Worm (Caenorhabditis elegans) whole organism, young adult: ENCODE data around the gene R02E4.3.

Experiments
- B0261.1 ChIP-seq: sonication (generic microtip); optimal IDR thresholded peaks from 2 replicates; lab custom pipeline; 2016; ENCODE audit warnings: mild to moderate bottlenecking, missing genetic modification characterization, moderate library complexity, missing compliant biosample characterization
- C06A6.2 ChIP-seq: fragments of 200-800 bp; sonication (Bioruptor generic); conservative IDR thresholded peaks from 2 replicates; pipeline ENCODE4 v1.3.6; 2022; ENCODE audit warnings: missing genetic modification characterization, missing compliant biosample characterization
- D2030.7 ChIP-seq: fragments of 200-800 bp; sonication (Bioruptor generic); IDR thresholded peaks from 2 replicates; pipeline ENCODE4 v1.3.6; 2022; ENCODE audit warnings: missing genetic modification reagents, missing genetic modification characterization, missing compliant biosample characterization
- F23B12.7 ChIP-seq: sonication (generic microtip); optimal IDR thresholded peaks from 2 replicates; lab custom pipeline; 2017; ENCODE audit warnings: missing genetic modification characterization, mild to moderate bottlenecking, missing compliant biosample characterization, antibody characterized with exemption, moderate library complexity; ENCODE audit not compliant: insufficient read depth
- F49E8.2 ChIP-seq: sonication (generic microtip); optimal IDR thresholded peaks from 3 replicates; lab custom pipeline; 2017; ENCODE audit warnings: missing genetic modification characterization, mild to moderate bottlenecking, missing compliant biosample characterization, antibody characterized with exemption, moderate library complexity; ENCODE audit not compliant: insufficient read depth
- F57C9.4 ChIP-seq: sonication (generic microtip); optimal IDR thresholded peaks from 2 replicates; lab custom pipeline; 2017; ENCODE audit warnings: mild to moderate bottlenecking, missing genetic modification characterization, missing compliant biosample characterization
- T07F8.4 ChIP-seq: sonication (generic microtip); optimal IDR thresholded peaks from 2 replicates; lab custom pipeline; 2016; ENCODE audit warnings: mild to moderate bottlenecking, missing genetic modification characterization, moderate library complexity, missing compliant biosample characterization
- Y53F4B.3 ChIP-seq: fragments of 200-800 bp; sonication (Bioruptor generic); IDR thresholded peaks from 2 replicates; pipeline ENCODE4 v1.3.6; 2022; ENCODE audit warnings: missing genetic modification reagents, missing genetic modification characterization, missing compliant biosample characterization
- Y53G8AR.9 ChIP-seq: fragments of 200-800 bp; sonication (Bioruptor generic); conservative IDR thresholded peaks from 2 replicates; pipeline ENCODE4 v1.3.6; 2022; ENCODE audit warnings: missing genetic modification reagents, missing genetic modification characterization, missing compliant biosample characterization
- Y56A3A.18 ChIP-seq: fragments of 200-800 bp; sonication (Bioruptor generic); IDR thresholded peaks from 2 replicates; pipeline ENCODE4 v1.3.6; 2022; ENCODE audit warnings: missing genetic modification reagents, missing genetic modification characterization, missing compliant biosample characterization
- Y95B8A.8 ChIP-seq: fragments of 200-800 bp; sonication (Bioruptor generic); IDR thresholded peaks from 2 replicates; pipeline ENCODE4 v1.3.6; 2022; ENCODE audit warnings: missing genetic modification reagents, missing genetic modification characterization, missing compliant biosample characterization
- akir-1 ChIP-seq: fragments of 200-800 bp; sonication (Bioruptor generic); optimal IDR thresholded peaks from 2 replicates; lab custom pipeline; 2018; ENCODE audit warnings: mild to moderate bottlenecking, missing genetic modification characterization, moderate library complexity, missing compliant biosample characterization
- aptf-2 ChIP-seq: fragments of 200-800 bp; sonication (Bioruptor generic); conservative IDR thresholded peaks from 2 replicates; pipeline ENCODE4 v1.3.6; 2022; ENCODE audit warnings: missing genetic modification reagents, missing genetic modification characterization, missing compliant biosample characterization
- aptf-3 ChIP-seq: fragments of 200-800 bp; sonication (Bioruptor generic); IDR thresholded peaks from 2 replicates; pipeline ENCODE4 v1.3.6; 2022; ENCODE audit warnings: missing genetic modification characterization, missing compliant biosample characterization
- athp-1 ChIP-seq: sonication (generic microtip); optimal IDR thresholded peaks from 2 replicates; lab custom pipeline; 2017; ENCODE audit warnings: mild to moderate bottlenecking, missing genetic modification characterization, missing compliant biosample characterization
- attf-3 ChIP-seq: fragments of 200-800 bp; sonication (Bioruptor generic); conservative IDR thresholded peaks from 2 replicates; pipeline ENCODE4 v1.3.6; 2022; ENCODE audit warnings: missing genetic modification reagents, missing genetic modification characterization, missing compliant biosample characterization
- ceh-40 ChIP-seq: fragments of 200-800 bp; sonication (Bioruptor generic); IDR thresholded peaks from 2 replicates; pipeline ENCODE4 v1.3.6; 2022; ENCODE audit warnings: missing genetic modification characterization, missing compliant biosample characterization
- ceh-58 ChIP-seq: fragments of 200-800 bp; sonication (Bioruptor generic); IDR thresholded peaks from 2 replicates; pipeline ENCODE4 v1.3.6; 2022; ENCODE audit warnings: missing genetic modification characterization, missing compliant biosample characterization
- ets-4 ChIP-seq: fragments of 200-800 bp; sonication (Bioruptor generic); optimal IDR thresholded peaks from 2 replicates; lab custom pipeline; 2018; ENCODE audit warnings: mild to moderate bottlenecking, missing genetic modification characterization, missing compliant biosample characterization
- hmg-20 ChIP-seq: fragments of 200-800 bp; sonication (Bioruptor generic); IDR thresholded peaks from 2 replicates; pipeline ENCODE4 v1.3.6; 2022; ENCODE audit warnings: missing genetic modification reagents, missing genetic modification characterization, missing compliant biosample characterization
- hrde-1 ChIP-seq: sonication (generic microtip); optimal IDR thresholded peaks from 2 replicates; lab custom pipeline; 2016; ENCODE audit warnings: missing genetic modification characterization, mild to moderate bottlenecking, missing compliant biosample characterization, moderate library complexity, missing genotype, missing genetic modification reagents, borderline replicate concordance
- lin-26 ChIP-seq: fragments of 200-800 bp; sonication (Bioruptor generic); IDR thresholded peaks from 2 replicates; pipeline ENCODE4 v1.3.6; 2022; ENCODE audit warnings: missing genetic modification reagents, missing genetic modification characterization, missing compliant biosample characterization
- lin-54 ChIP-seq: fragments of 200-800 bp; sonication (Bioruptor generic); optimal IDR thresholded peaks from 2 replicates; lab custom pipeline; 2018; ENCODE audit warnings: mild to moderate bottlenecking, missing genetic modification characterization, missing compliant biosample characterization
- lsl-1 ChIP-seq: fragments of 200-800 bp; sonication (Bioruptor generic); optimal IDR thresholded peaks from 2 replicates; lab custom pipeline; 2018; ENCODE audit warnings: mild to moderate bottlenecking, missing genetic modification characterization, moderate library complexity, missing compliant biosample characterization
- madf-10 ChIP-seq: sonication (generic microtip); optimal IDR thresholded peaks from 2 replicates; lab custom pipeline; 2016; ENCODE audit warnings: mild to moderate bottlenecking, missing genetic modification characterization, missing compliant biosample characterization
- madf-6 ChIP-seq: fragments of 200-800 bp; sonication (Bioruptor generic); IDR thresholded peaks from 2 replicates; pipeline ENCODE4 v1.3.6; 2022; ENCODE audit warnings: missing genetic modification reagents, missing genetic modification characterization, missing compliant biosample characterization
- mcd-1 ChIP-seq: fragments of 200-800 bp; sonication (Bioruptor generic); IDR thresholded peaks from 2 replicates; pipeline ENCODE4 v1.3.6; 2022; ENCODE audit warnings: missing genetic modification reagents, missing genetic modification characterization, missing compliant biosample characterization
- mel-28 ChIP-seq: sonication (generic microtip); optimal IDR thresholded peaks from 2 replicates; lab custom pipeline; 2016; ENCODE audit warnings: borderline replicate concordance, mild to moderate bottlenecking, missing genetic modification characterization, missing compliant biosample characterization
- mxl-1 ChIP-seq: sonication (generic microtip); optimal IDR thresholded peaks from 2 replicates; lab custom pipeline; 2016; ENCODE audit warnings: missing genetic modification characterization, missing compliant biosample characterization
- nfya-1 ChIP-seq: sonication (generic microtip); optimal IDR thresholded peaks from 2 replicates; lab custom pipeline; 2017; ENCODE audit warnings: antibody characterized with exemption, missing compliant biosample characterization, missing genetic modification characterization, borderline replicate concordance; ENCODE audit not compliant: insufficient read depth
- nhr-179 ChIP-seq: sonication (generic microtip); optimal IDR thresholded peaks from 2 replicates; lab custom pipeline; 2016; ENCODE audit warnings: mild to moderate bottlenecking, missing genetic modification characterization, missing compliant biosample characterization
- nhr-27 ChIP-seq: fragments of 200-800 bp; sonication (Bioruptor generic); optimal IDR thresholded peaks from 2 replicates; lab custom pipeline; 2018; ENCODE audit warnings: mild to moderate bottlenecking, missing genetic modification characterization, moderate library complexity, missing compliant biosample characterization
- nhr-80 ChIP-seq: sonication (generic microtip); optimal IDR thresholded peaks from 2 replicates; lab custom pipeline; 2016; ENCODE audit warnings: missing genetic modification characterization, missing compliant biosample characterization
- pha-4 ChIP-seq: fragments of 150-350 bp; sonication (generic microtip); optimal IDR thresholded peaks from 2 replicates; lab custom pipeline; 2014; ENCODE audit warnings: missing biosample characterization, missing genetic modification reagents, missing genetic modification characterization
- rcor-1 ChIP-seq: fragments of 200-800 bp; sonication (Bioruptor generic); IDR thresholded peaks from 2 replicates; pipeline ENCODE4 v1.3.6; 2022; ENCODE audit warnings: missing genetic modification reagents, missing genetic modification characterization, missing compliant biosample characterization
- snpc-1.1 ChIP-seq: sonication (generic microtip); optimal IDR thresholded peaks from 2 replicates; lab custom pipeline; 2017; ENCODE audit warnings: missing genetic modification characterization, mild to moderate bottlenecking, missing compliant biosample characterization, antibody characterized with exemption, moderate library complexity, missing genotype, missing genetic modification reagents; ENCODE audit not compliant: insufficient read depth
- snpc-1.3 ChIP-seq: sonication (generic microtip); optimal IDR thresholded peaks from 2 replicates; lab custom pipeline; 2017; ENCODE audit warnings: missing genetic modification characterization, mild to moderate bottlenecking, missing compliant biosample characterization, antibody characterized with exemption, moderate library complexity, missing genotype, missing genetic modification reagents; ENCODE audit not compliant: insufficient read depth
- tbp1 ChIP-seq: fragments of 200-800 bp; sonication (Bioruptor generic); optimal IDR thresholded peaks from 2 replicates; lab custom pipeline; 2018; ENCODE audit warnings: mild to moderate bottlenecking, missing genetic modification characterization, missing compliant biosample characterization
- tbx-9 ChIP-seq: sonication (generic microtip); optimal IDR thresholded peaks from 2 replicates; lab custom pipeline; 2016; ENCODE audit warnings: borderline replicate concordance, missing genetic modification characterization, inconsistent platforms, missing compliant biosample characterization
- tlf-1 ChIP-seq: fragments of 200-800 bp; sonication (Bioruptor generic); optimal IDR thresholded peaks from 2 replicates; lab custom pipeline; 2018; ENCODE audit warnings: mild to moderate bottlenecking, missing genetic modification characterization, missing compliant biosample characterization
- unc-130 ChIP-seq: sonication (generic microtip); optimal IDR thresholded peaks from 2 replicates; lab custom pipeline; 2016; ENCODE audit warnings: missing genetic modification reagents, missing genetic modification characterization, missing compliant biosample characterization
- ztf-18 ChIP-seq: sonication (generic microtip); optimal IDR thresholded peaks from 2 replicates; lab custom pipeline; 2016; ENCODE audit warnings: missing genotype, mild to moderate bottlenecking, missing genetic modification characterization, missing compliant biosample characterization

R02E4.3 gene

ce11 chrX:4128684-4129083 is 26.8 kb upstream of the R02E4.3 start:
- no peak for TF ChIP-seq lin-26
- no peak for TF ChIP-seq nhr-27 (tag; lab: Kevin White, UChicago)
- TF ChIP-seq rcor-1 (GFP tag; lab: Robert Waterston, UW): no peak
- no peak for TF ChIP-seq athp-1 (tag; lab: Kevin White, UChicago)
- no peak for TF ChIP-seq nhr-179 (tag; lab: Kevin White, UChicago)
- no peak for TF ChIP-seq aptf-3 (GFP tag; lab: Robert Waterston, UW)
- no peak for TF ChIP-seq F49E8.2 (tag; lab: Kevin White, UChicago)
- no peak for TF ChIP-seq C06A6.2 (GFP tag; lab: Robert Waterston, UW)
- TF ChIP-seq B0261.1 (tag; lab: Kevin White, UChicago): no peak

ce11 chrX:4125165-4125803 is 23.4 kb upstream of the R02E4.3 start:
- TF ChIP-seq lsl-1 (GFP tag; lab: Kevin White, UChicago) (no peak), aptf-2 (GFP tag; lab: Robert Waterston, UW) (no peak), ceh-58 (GFP tag; lab: Robert Waterston, UW) (no peak), Y53F4B.3 (GFP tag; lab: Robert Waterston, UW) (no peak), mel-28 (tag; lab: Kevin White, UChicago) (no peak), tbx-9 (tag; lab: Kevin White, UChicago) (no peak), pha-4 (tag; lab: Kevin White, UChicago) (no peak), Y53G8AR.9 (no peak), tlf-1 (GFP tag; lab: Kevin White, UChicago) (no peak), unc-130 (GFP tag; lab: Kevin White, UChicago) (no peak)

- no peak for TF ChIP-seq akir-1 (GFP tag; lab: Kevin White, UChicago)
- TF ChIP-seq snpc-1.1: no peak
- TF ChIP-seq C06A6.2 (GFP tag; lab: Robert Waterston, UW): no peak
- no peak for TF ChIP-seq D2030.7
- no peak for TF ChIP-seq mxl-1 (tag; lab: Kevin White, UChicago)
- TF ChIP-seq snpc-1.3 (tag; lab: Kevin White, UChicago): no peak
- no peak for TF ChIP-seq madf-10 (tag; lab: Kevin White, UChicago)
- no peak for TF ChIP-seq Y56A3A.18
- TF ChIP-seq nhr-80 (tag; lab: Kevin White, UChicago): no peak
- no peak for TF ChIP-seq ceh-40 (GFP tag; lab: Robert Waterston, UW)
- TF ChIP-seq T07F8.4 (tag; lab: Kevin White, UChicago): no peak
- TF ChIP-seq F49E8.2 (tag; lab: Kevin White, UChicago): no peak
- no peak for TF ChIP-seq nfya-1 (tag; lab: Kevin White, UChicago)
- no peak for TF ChIP-seq hmg-20 (GFP tag; lab: Robert Waterston, UW)
- TF ChIP-seq, all 124 proteins: peak for 0
Observed at ce11 chrX:4123368-4123767, 21.4 kb upstream of the R02E4.3 start.

ce11 chrX:4120935-4121334 is 19.0 kb upstream of the R02E4.3 start, which contains the start of gene F09F9.3:
TSS of gene F09F9.3 (minus strand) at chrX:4121035.
- no peak for TF ChIP-seq rcor-1 (GFP tag; lab: Robert Waterston, UW)
- no peak for TF ChIP-seq F57C9.4 (tag; lab: Kevin White, UChicago)
- no peak for TF ChIP-seq madf-6 (GFP tag; lab: Robert Waterston, UW)
- TF ChIP-seq hrde-1 (tag; lab: Kevin White, UChicago): no peak
- TF ChIP-seq mcd-1 (GFP tag; lab: Robert Waterston, UW): no peak
- no peak for TF ChIP-seq lin-54
- TF ChIP-seq Y53F4B.3 (GFP tag; lab: Robert Waterston, UW): no peak
- TF ChIP-seq attf-3 (GFP tag; lab: Robert Waterston, UW): no peak
- no peak for TF ChIP-seq Y95B8A.8 (GFP tag; lab: Robert Waterston, UW)
- no peak for TF ChIP-seq F23B12.7 (tag; lab: Kevin White, UChicago)
- TF ChIP-seq ztf-18: no peak
- TF ChIP-seq ets-4 (GFP tag; lab: Kevin White, UChicago): no peak
- no peak for TF ChIP-seq tbp1 (GFP tag; lab: Kevin White, UChicago)
- no peak for TF ChIP-seq aptf-2 (GFP tag; lab: Robert Waterston, UW)
- no peak for TF ChIP-seq D2030.7
